Fruit fly (Drosophila melanogaster) whole organism, wandering third instar larva: ENCODE measurements around the gene TfIIA-S.

ENCODE experiments used
- Abd-B ChIP-seq: fragments of >200 bp; optimal IDR thresholded peaks from 2 replicates; lab custom pipeline; 2017; ENCODE audit warnings: missing biosample characterization, missing genetic modification characterization
- CG32264 ChIP-seq: fragments of 200-800 bp; sonication (Bioruptor generic); optimal IDR thresholded peaks from 2 replicates; lab custom pipeline; 2016; ENCODE audit warnings: missing biosample characterization, missing genetic modification characterization
- CG9705 ChIP-seq: fragments of 200-800 bp; sonication (Bioruptor generic); optimal IDR thresholded peaks from 2 replicates; lab custom pipeline; 2018; ENCODE audit warnings: missing biosample characterization, mild to moderate bottlenecking, missing genetic modification characterization
- CrebA ChIP-seq: fragments of 200-800 bp; sonication (Bioruptor generic); optimal IDR thresholded peaks from 2 replicates; lab custom pipeline; 2016; ENCODE audit warnings: missing biosample characterization, mild to moderate bottlenecking, missing genetic modification characterization, borderline replicate concordance
- Dfd ChIP-seq: fragments of >200 bp; optimal IDR thresholded peaks from 2 replicates; lab custom pipeline; 2017; ENCODE audit warnings: missing biosample characterization, missing genetic modification characterization
- Dif ChIP-seq: fragments of 200-275, 200-300 bp; sonication (Bioruptor generic); optimal IDR thresholded peaks from 2 replicates; lab custom pipeline; 2018; ENCODE audit warnings: missing biosample characterization, missing genetic modification characterization; ENCODE audit not compliant: partially characterized antibody
- GATAd ChIP-seq: sonication (Bioruptor generic); optimal IDR thresholded peaks from 2 replicates; lab custom pipeline; 2016; ENCODE audit warnings: missing biosample characterization, missing genetic modification characterization
- HLH106 ChIP-seq: fragments of 200-800 bp; optimal IDR thresholded peaks from 3 replicates; lab custom pipeline; 2019; ENCODE audit warnings: missing biosample characterization, mild to moderate bottlenecking, missing genetic modification characterization, moderate library complexity
- Hnf4 ChIP-seq: fragments of 200-800 bp; sonication (Bioruptor generic); optimal IDR thresholded peaks from 2 replicates; lab custom pipeline; 2016; ENCODE audit warnings: missing biosample characterization, mild to moderate bottlenecking, missing genetic modification characterization
- Hr78 ChIP-seq: fragments of >200 bp; optimal IDR thresholded peaks from 2 replicates; lab custom pipeline; 2017; ENCODE audit warnings: missing biosample characterization, missing genetic modification characterization
- Hr83 ChIP-seq: fragments of 200-300 bp; sonication (Bioruptor generic); optimal IDR thresholded peaks from 2 replicates; lab custom pipeline; 2016; ENCODE audit warnings: missing biosample characterization, mild to moderate bottlenecking, missing genetic modification characterization, moderate library complexity; ENCODE audit not compliant: poor library complexity, severe bottlenecking
- Jra ChIP-seq: sonication (Bioruptor generic); optimal IDR thresholded peaks from 2 replicates; lab custom pipeline; 2016; ENCODE audit warnings: missing biosample characterization, missing genetic modification characterization
- Mio ChIP-seq: sonication (Bioruptor generic); optimal IDR thresholded peaks from 2 replicates; lab custom pipeline; 2016; ENCODE audit warnings: missing biosample characterization, missing genetic modification characterization
- Myc ChIP-seq: fragments of >200 bp; optimal IDR thresholded peaks from 2 replicates; lab custom pipeline; 2017
- N ChIP-seq: fragments of >200 bp; optimal IDR thresholded peaks from 2 replicates; lab custom pipeline; 2018; ENCODE audit warnings: missing biosample characterization, missing external identifiers, missing genetic modification characterization
- OdsH ChIP-seq: fragments of 200-800 bp; sonication (Bioruptor generic); optimal IDR thresholded peaks from 2 replicates; lab custom pipeline; 2016; ENCODE audit warnings: missing biosample characterization, mild to moderate bottlenecking, missing genetic modification characterization
- Rel ChIP-seq, 2 experiments: fragments of 200-800 bp; sonication (Bioruptor generic) in 1 of 2; optimal IDR thresholded peaks; 2 replicates in 1 of 2; 3 replicates in 1 of 2; lab custom pipeline; 2016 to 2019; ENCODE audit warnings: mild to moderate bottlenecking in 2 of 2, missing biosample characterization in 2 of 2, missing genetic modification characterization in 2 of 2, moderate library complexity in 1 of 2
- Sp1 ChIP-seq: fragments of 200-800 bp; sonication (Bioruptor generic); optimal IDR thresholded peaks from 3 replicates; lab custom pipeline; 2019; ENCODE audit warnings: missing biosample characterization, mild to moderate bottlenecking, missing genetic modification characterization, moderate library complexity
- Vsx2 ChIP-seq: fragments of 200-300, 225-300 bp; sonication (Bioruptor generic); optimal IDR thresholded peaks from 2 replicates; lab custom pipeline; 2018; ENCODE audit warnings: missing biosample characterization, missing genetic modification characterization; ENCODE audit not compliant: partially characterized antibody
- br ChIP-seq: fragments of 200-800 bp; sonication (Bioruptor generic); optimal IDR thresholded peaks from 2 replicates; lab custom pipeline; 2016; ENCODE audit warnings: missing biosample characterization, missing genetic modification characterization
- brk ChIP-seq: fragments of 200-800 bp; sonication (Bioruptor generic); optimal IDR thresholded peaks from 2 replicates; lab custom pipeline; 2016; ENCODE audit warnings: missing biosample characterization, mild to moderate bottlenecking, missing genetic modification characterization
- dl ChIP-seq, 2 experiments: fragments of 175-275, 200-275 bp in 1 of 2; fragments of 200-275 bp in 1 of 2; sonication (Bioruptor generic); optimal IDR thresholded peaks; lab custom pipeline; 2018; ENCODE audit warnings: mild to moderate bottlenecking in 2 of 2, missing biosample characterization in 2 of 2, missing genetic modification characterization in 2 of 2, moderate library complexity in 2 of 2; ENCODE audit not compliant: partially characterized antibody in 2 of 2, insufficient read depth in 1 of 2
- dmrt93B ChIP-seq: fragments of 200-800 bp; sonication (Bioruptor generic); optimal IDR thresholded peaks from 2 replicates; lab custom pipeline; 2018; ENCODE audit warnings: missing biosample characterization, mild to moderate bottlenecking, missing genetic modification characterization
- dsf ChIP-seq: sonication (Bioruptor generic); optimal IDR thresholded peaks from 2 replicates; lab custom pipeline; 2016; ENCODE audit warnings: missing biosample characterization, missing genetic modification characterization, borderline replicate concordance
- ey ChIP-seq: fragments of 200-800 bp; sonication (Bioruptor generic); optimal IDR thresholded peaks from 2 replicates; lab custom pipeline; 2016; ENCODE audit warnings: missing biosample characterization, missing genetic modification characterization
- foxo ChIP-seq, 2 experiments: fragments of 200-800 bp; sonication (Bioruptor generic); optimal IDR thresholded peaks; 2 replicates in 1 of 2; 3 replicates in 1 of 2; lab custom pipeline; 2016 to 2017; ENCODE audit warnings: missing biosample characterization in 2 of 2, missing genetic modification characterization in 2 of 2
- fru ChIP-seq: fragments of 200-800 bp; sonication (Bioruptor generic); optimal IDR thresholded peaks from 3 replicates; lab custom pipeline; 2016; ENCODE audit warnings: missing biosample characterization, mild to moderate bottlenecking, missing genetic modification characterization
- h ChIP-seq: fragments of 200-800 bp; sonication (Bioruptor generic); optimal IDR thresholded peaks from 3 replicates; lab custom pipeline; 2016; ENCODE audit warnings: missing biosample characterization, mild to moderate bottlenecking, missing genetic modification characterization
- jim ChIP-seq: fragments of 175-275, 200-325 bp; sonication (Bioruptor generic); optimal IDR thresholded peaks from 2 replicates; lab custom pipeline; 2016; ENCODE audit warnings: missing biosample characterization, mild to moderate bottlenecking, missing genetic modification characterization
- lola ChIP-seq: fragments of >200 bp; optimal IDR thresholded peaks from 2 replicates; lab custom pipeline; 2017; ENCODE audit warnings: missing biosample characterization, missing genetic modification characterization
- pan ChIP-seq: fragments of >200 bp; optimal IDR thresholded peaks from 2 replicates; lab custom pipeline; 2017
- psq ChIP-seq: fragments of 200-800 bp; sonication (Bioruptor generic); optimal IDR thresholded peaks from 3 replicates; lab custom pipeline; 2017; ENCODE audit warnings: missing biosample characterization, mild to moderate bottlenecking, missing genetic modification characterization, moderate library complexity
- rgr ChIP-seq: fragments of 200-800 bp; sonication (Bioruptor generic); optimal IDR thresholded peaks from 3 replicates; lab custom pipeline; 2016; ENCODE audit warnings: missing biosample characterization, mild to moderate bottlenecking, missing genetic modification characterization
- sage ChIP-seq: fragments of 200-800 bp; sonication (Bioruptor generic); optimal IDR thresholded peaks from 2 replicates; lab custom pipeline; 2016; ENCODE audit warnings: missing biosample characterization, mild to moderate bottlenecking, missing genetic modification characterization
- sv ChIP-seq: fragments of 200-800 bp; sonication (Bioruptor generic); optimal IDR thresholded peaks from 3 replicates; lab custom pipeline; 2016; ENCODE audit warnings: missing biosample characterization, missing genetic modification characterization
- tai ChIP-seq: sonication (Bioruptor generic); optimal IDR thresholded peaks from 2 replicates; lab custom pipeline; 2016; ENCODE audit warnings: missing biosample characterization, missing genetic modification characterization
- usp ChIP-seq: fragments of >200 bp; optimal IDR thresholded peaks from 2 replicates; lab custom pipeline; 2017; ENCODE audit warnings: missing biosample characterization, missing genetic modification characterization
- woc ChIP-seq: sonication (Bioruptor generic); optimal IDR thresholded peaks from 2 replicates; lab custom pipeline; 2016; ENCODE audit warnings: missing biosample characterization, mild to moderate bottlenecking, missing genetic modification characterization

The TfIIA-S gene

dm6 chr3R:23889922-23890321 is 938 bp downstream of the TfIIA-S start, which contains the start of gene Pli (continued):
- TF ChIP-seq psq, result no peak
- peak; percentile 62 for TF ChIP-seq Dif
- TF ChIP-seq dsf, result no peak
- TF ChIP-seq, all 38 proteins: peak for 11

- TF ChIP-seq foxo (GFP tag; optimal IDR thresholded peaks at IDR 0.05; lab: Kevin White, UChicago) (peak; percentile 38 to 92), Hr83 (GFP tag; lab: Kevin White, UChicago) (no peak), Dif (no peak), brk (GFP tag; lab: Kevin White, UChicago) (peak; percentile 75), ey (peak; percentile 88), Dfd (GFP tag; lab: Kevin White, UChicago) (no peak), sage (GFP tag; lab: Kevin White, UChicago) (peak; percentile 10), dl (GFP tag; optimal IDR thresholded peaks at IDR 0.05; lab: Kevin White, UChicago; ENCODE audit: insufficient read depth in 1 of 2, partially characterized antibody in 2 of 2) (no peak), pan (lab: Kevin White, UChicago) (no peak), Hnf4 (peak; percentile 80), Abd-B (GFP tag; lab: Kevin White, UChicago) (no peak), Mio (GFP tag; lab: Kevin White, UChicago) (peak; percentile 3), OdsH (peak; percentile 84), Myc (no peak), Hr78 (GFP tag; lab: Kevin White, UChicago) (no peak), rgr (peak; percentile 89), dsf (no peak), Jra (peak; percentile 45), br (GFP tag; lab: Kevin White, UChicago) (peak; percentile 86), Rel (GFP tag; optimal IDR thresholded peaks at IDR 0.05; lab: Kevin White, UChicago) (peak; percentile 78), Rel (tag; optimal IDR thresholded peaks at IDR 0.05; lab: Kevin White, UChicago) (peak; percentile 92), woc (GFP tag; lab: Kevin White, UChicago) (peak; percentile 62), CG32264 (GFP tag; lab: Kevin White, UChicago) (peak; percentile 72), tai (GFP tag; lab: Kevin White, UChicago) (peak; percentile 86), HLH106 (tag; lab: Kevin White, UChicago) (peak; percentile 88), N (GFP tag; lab: Kevin White, UChicago) (no peak), h (peak; percentile 89), sv (GFP tag; lab: Kevin White, UChicago) (no peak), CrebA (GFP tag; lab: Kevin White, UChicago) (no peak), dmrt93B (GFP tag; lab: Kevin White, UChicago) (peak; percentile 33), jim (GFP tag; lab: Kevin White, UChicago) (no peak), Vsx2 (GFP tag; lab: Kevin White, UChicago) (no peak), GATAd (GFP tag; lab: Kevin White, UChicago) (peak; percentile 18), lola (no peak), fru (GFP tag; lab: Kevin White, UChicago) (peak; percentile 87), CG9705 (GFP tag; lab: Kevin White, UChicago) (peak; percentile 60), psq (peak; percentile 69), Sp1 (peak; percentile 78), usp (no peak)
Measured at dm6 chr3R:23888273-23889220, 2.3 kb downstream of the TfIIA-S start.
